Fruit fly (Drosophila melanogaster): ENCODE results near the gene Trmt112.

The Trmt112 gene

DNA sequence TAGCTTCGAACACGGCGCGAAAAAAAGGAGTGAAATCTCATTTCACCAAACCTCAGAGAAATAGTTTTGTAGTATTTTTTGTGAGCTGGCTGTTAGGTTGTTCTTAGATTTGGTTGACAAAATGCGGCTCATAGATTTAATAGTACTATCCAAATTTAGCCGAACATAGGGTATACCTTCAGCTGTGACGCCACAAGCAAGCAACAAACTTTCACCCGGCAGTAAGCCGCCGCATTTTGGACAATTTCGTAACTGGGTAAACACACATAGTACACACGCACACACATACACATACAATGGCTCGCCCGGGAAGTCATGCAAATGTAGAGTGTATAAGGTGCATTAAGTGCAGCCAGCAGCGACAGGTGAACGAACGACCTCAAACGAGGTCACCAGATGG lies 42.6 kb upstream of the Trmt112 start (continued):
- TF ChIP-seq Ssrp (tag; optimal IDR thresholded peaks at IDR 0.05) (peak; percentile 9), Hmr (GFP tag; optimal IDR thresholded peaks at IDR 0.05) (no peak), D (optimal IDR thresholded peaks at IDR 0.05) (no peak), D (GFP tag; optimal IDR thresholded peaks at IDR 0.05) (no peak), chm (GFP tag; IDR thresholded peaks at IDR 0.05) (0 out of 2 replicates have a peak, but pooled peaks have one; percentile 25), crp (GFP tag; optimal IDR thresholded peaks at IDR 0.05) (no peak), crol (GFP tag; IDR thresholded peaks at IDR 0.05) (peak; percentile 32; the same call in 1 of the 2 replicates), gsb-n (tag; optimal IDR thresholded peaks at IDR 0.05) (no peak), CG18619 (GFP tag; optimal IDR thresholded peaks at IDR 0.05) (no peak), HLHmδ (GFP tag; optimal IDR thresholded peaks at IDR 0.05) (peak; percentile 32), CG32772 (GFP tag; IDR thresholded peaks at IDR 0.05) (peak; percentile 13; the same call in 1 of the 2 replicates), CG17186 (GFP tag; optimal IDR thresholded peaks at IDR 0.05) (no peak), nmo (GFP tag; optimal IDR thresholded peaks at IDR 0.05) (peak; percentile 11), fd64A (GFP tag; optimal IDR thresholded peaks at IDR 0.05) (peak; percentile 37), CG14710 (tag; optimal IDR thresholded peaks at IDR 0.05) (peak; percentile 4), CTCF (GFP tag; optimal IDR thresholded peaks at IDR 0.05) (no peak), Mes4 (GFP tag; optimal IDR thresholded peaks at IDR 0.05) (no peak), gcm2 (GFP tag; optimal IDR thresholded peaks at IDR 0.05) (no peak), CG6254 (GFP tag; optimal IDR thresholded peaks at IDR 0.05) (peak; percentile 9), Chrac-16 (GFP tag; optimal IDR thresholded peaks at IDR 0.05) (no peak), HLH3B (GFP tag; IDR thresholded peaks at IDR 0.05) (peak; percentile 34; the same call in 1 of the 2 replicates), sisA (GFP tag; IDR thresholded peaks at IDR 0.05) (peak; percentile 44), eve (GFP tag; optimal IDR thresholded peaks at IDR 0.05) (peak in 1 of 2 experiments; percentile 30), wor (GFP tag; IDR thresholded peaks at IDR 0.05) (0 out of 2 replicates have a peak, but pooled peaks have one; percentile 14)

DNA sequence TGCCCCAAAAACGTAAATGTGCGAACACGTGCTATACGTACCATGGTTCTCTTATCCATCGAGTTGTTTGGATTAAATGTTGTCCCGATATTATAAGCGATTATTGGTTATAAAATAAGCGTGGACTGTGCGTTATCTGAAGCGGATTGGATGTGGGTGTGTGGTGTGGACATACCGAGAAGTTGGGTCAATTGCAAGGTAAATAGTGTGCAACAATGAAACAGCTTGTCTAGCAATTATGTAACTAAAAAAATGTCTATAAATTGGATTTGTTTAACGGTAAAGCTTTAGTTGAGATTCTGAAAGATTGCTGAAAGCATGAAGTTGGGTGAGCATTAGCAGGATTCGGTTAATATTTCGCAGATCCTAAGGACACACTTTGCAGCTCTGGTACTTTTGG lies 41.1 kb upstream of the Trmt112 start, which contains the start of gene CG43218:
Gene CG43218 (plus strand): TSS at position 290 of the 400 bp plus-strand sequence.
- TF ChIP-seq eve (GFP tag; optimal IDR thresholded peaks at IDR 0.05) (peak in 1 of 2 experiments; percentile 7), jigr1 (GFP tag; IDR thresholded peaks at IDR 0.05) (no peak), Pdp1 (GFP tag; optimal IDR thresholded peaks at IDR 0.05) (peak in 1 of 2 experiments; percentile 69)

dm6 chr3L:21256062-21257023 lies 39.7 kb upstream of the Trmt112 start:
- TF ChIP-seq zfh1 (GFP tag; IDR thresholded peaks at IDR 0.05) (no peak), crol (GFP tag; IDR thresholded peaks at IDR 0.05) (peak; percentile 58), CG12299 (tag; optimal IDR thresholded peaks at IDR 0.05) (no peak), Aef1 (GFP tag; IDR thresholded peaks at IDR 0.05) (no peak), run (tag; optimal IDR thresholded peaks at IDR 0.05) (no peak), CG16815 (GFP tag; optimal IDR thresholded peaks at IDR 0.05) (no peak), CG2120 (GFP tag; optimal IDR thresholded peaks at IDR 0.05) (peak; percentile 17), CG17912 (GFP tag; optimal IDR thresholded peaks at IDR 0.05) (no peak), Sox100B (GFP tag; optimal IDR thresholded peaks at IDR 0.05) (peak; percentile 20), pros (GFP tag; optimal IDR thresholded peaks at IDR 0.05) (peak; percentile 10), sd (tag; optimal IDR thresholded peaks at IDR 0.05) (peak; percentile 78), corto (GFP tag; optimal IDR thresholded peaks at IDR 0.05) (peak; percentile 14), eyg (GFP tag; optimal IDR thresholded peaks at IDR 0.05) (no peak), CG4282 (GFP tag; optimal IDR thresholded peaks at IDR 0.05) (no peak), Awh (GFP tag; IDR thresholded peaks at IDR 0.05) (peak; percentile 62; the same call in 1 of the 2 replicates), Deaf1 (tag; optimal IDR thresholded peaks at IDR 0.05) (peak; percentile 16), Hr78 (GFP tag; optimal IDR thresholded peaks at IDR 0.05) (peak in 1 of 2 experiments; percentile 69), grn (GFP tag; optimal IDR thresholded peaks at IDR 0.05) (peak; percentile 93), CG10147 (GFP tag; optimal IDR thresholded peaks at IDR 0.05) (no peak), jing (GFP tag; optimal IDR thresholded peaks at IDR 0.05) (no peak), Hr51 (GFP tag; optimal IDR thresholded peaks at IDR 0.05) (peak in 1 of 2 experiments; percentile 16)
